Fruit fly (Drosophila melanogaster) whole organism, prepupa: Measurements from ENCODE around the gene Rph.

Experiments used
- CG11902 ChIP-seq: fragments of 200-800 bp; sonication (Bioruptor generic); optimal IDR thresholded peaks from 3 replicates; lab custom pipeline; 2016; ENCODE audit warnings: missing biosample characterization, missing genetic modification characterization
- CG31627 ChIP-seq: fragments of 200-800 bp; sonication (Bioruptor generic); optimal IDR thresholded peaks from 3 replicates; lab custom pipeline; 2016; ENCODE audit warnings: missing biosample characterization, missing genetic modification characterization
- CG8632 ChIP-seq: fragments of 200-800 bp; sonication (Bioruptor generic); optimal IDR thresholded peaks from 3 replicates; lab custom pipeline; 2016; ENCODE audit warnings: missing biosample characterization, missing genetic modification characterization

dm6 chrX:10734763-10735681 lies 22.4 kb downstream of the Rph start:
- TF ChIP-seq CG31627 (GFP tag; lab: Kevin White, UChicago), result no peak
- no peak for TF ChIP-seq CG11902 (GFP tag; lab: Kevin White, UChicago)
- TF ChIP-seq CG8632 (GFP tag; lab: Kevin White, UChicago), result no peak
